Worm (Caenorhabditis elegans) whole organism, L3 larva: ENCODE measurements around the gene suds-3.

ENCODE experiments used
- R02D3.7 ChIP-seq: fragments of 150-350 bp; optimal IDR thresholded peaks from 2 replicates; lab custom pipeline; 2014; ENCODE audit warnings: missing biosample characterization, missing genetic modification characterization
- ZK546.5 ChIP-seq: sonication (generic microtip); optimal IDR thresholded peaks from 2 replicates; lab custom pipeline; 2017; ENCODE audit warnings: missing biosample characterization, missing genetic modification characterization
- aly-2 ChIP-seq: fragments of 150-350 bp; optimal IDR thresholded peaks from 2 replicates; lab custom pipeline; 2014; ENCODE audit warnings: missing biosample characterization, missing genetic modification characterization
- ama-1 ChIP-seq: fragments of 150-350 bp; optimal IDR thresholded peaks from 2 replicates; lab custom pipeline; 2018
- ceh-16 ChIP-seq: sonication (generic microtip); optimal IDR thresholded peaks from 2 replicates; lab custom pipeline; 2017; ENCODE audit warnings: missing biosample characterization, missing genetic modification characterization
- ceh-28 ChIP-seq: fragments of 150-350 bp; optimal IDR thresholded peaks from 2 replicates; lab custom pipeline; 2014; ENCODE audit warnings: missing biosample characterization, missing genetic modification reagents, missing genetic modification characterization
- ceh-82 ChIP-seq: fragments of 150-350 bp; optimal IDR thresholded peaks from 2 replicates; lab custom pipeline; 2014; ENCODE audit warnings: missing biosample characterization, missing genetic modification characterization
- ceh-9 ChIP-seq: sonication (generic microtip); optimal IDR thresholded peaks from 2 replicates; lab custom pipeline; 2018; ENCODE audit warnings: missing biosample characterization, missing genetic modification characterization
- daf-12 ChIP-seq: fragments of 150-350 bp; optimal IDR thresholded peaks from 2 replicates; lab custom pipeline; 2014; ENCODE audit warnings: missing biosample characterization, missing genetic modification reagents, missing genetic modification characterization
- egl-27 ChIP-seq: sonication (generic microtip); optimal IDR thresholded peaks from 4 replicates; lab custom pipeline; 2017; ENCODE audit warnings: missing biosample characterization, missing genetic modification reagents, missing genetic modification characterization
- egl-5 ChIP-seq: fragments of 150-350 bp; optimal IDR thresholded peaks from 2 replicates; lab custom pipeline; 2017; ENCODE audit warnings: missing biosample characterization, missing genetic modification reagents, missing genetic modification characterization, inconsistent platforms
- elt-1 ChIP-seq: fragments of 150-350 bp; optimal IDR thresholded peaks from 2 replicates; lab custom pipeline; 2014; ENCODE audit warnings: missing biosample characterization, missing genetic modification characterization
- elt-2 ChIP-seq: sonication (generic microtip); optimal IDR thresholded peaks from 2 replicates; lab custom pipeline; 2016; ENCODE audit warnings: missing genetic modification reagents, mild to moderate bottlenecking, missing genetic modification characterization, missing compliant biosample characterization
- elt-3 ChIP-seq, 3 experiments: fragments of 150-350 bp in 1 of 3; sonication (generic microtip) in 2 of 3; optimal IDR thresholded peaks; 2 replicates in 2 of 3; 4 replicates in 1 of 3; lab custom pipeline; 2014 to 2017; ENCODE audit warnings: missing biosample characterization in 3 of 3, missing genetic modification characterization in 3 of 3
- eor-1 ChIP-seq, 2 experiments: fragments of 150-350 bp; optimal IDR thresholded peaks; 2 replicates each; lab custom pipeline; 2014 to 2018; ENCODE audit warnings: missing biosample characterization in 2 of 2, missing genetic modification characterization in 2 of 2
- fkh-10 ChIP-seq: sonication (generic microtip); optimal IDR thresholded peaks from 2 replicates; lab custom pipeline; 2017; ENCODE audit warnings: missing biosample characterization, missing genetic modification reagents, missing genetic modification characterization
- fkh-2 ChIP-seq: fragments of 150-350 bp; optimal IDR thresholded peaks from 2 replicates; lab custom pipeline; 2014; ENCODE audit warnings: missing biosample characterization, missing genetic modification reagents, missing genetic modification characterization
- fos-1 ChIP-seq: fragments of 150-350 bp; optimal IDR thresholded peaks from 2 replicates; lab custom pipeline; 2014; ENCODE audit warnings: missing biosample characterization, missing genetic modification characterization
- hmg-11 ChIP-seq: sonication (generic microtip); optimal IDR thresholded peaks from 2 replicates; lab custom pipeline; 2016; ENCODE audit warnings: missing genetic modification characterization, missing compliant biosample characterization
- jun-1 ChIP-seq: fragments of 150-350 bp; optimal IDR thresholded peaks from 2 replicates; lab custom pipeline; 2014; ENCODE audit warnings: missing biosample characterization, missing genetic modification reagents, missing genetic modification characterization
- lin-15B ChIP-seq: fragments of 150-350 bp; optimal IDR thresholded peaks from 2 replicates; lab custom pipeline; 2014; ENCODE audit warnings: missing biosample characterization, missing genetic modification characterization
- lin-39 ChIP-seq: fragments of 150-350 bp; optimal IDR thresholded peaks from 2 replicates; lab custom pipeline; 2018; ENCODE audit warnings: missing biosample characterization, missing genetic modification reagents, missing genetic modification characterization
- lsy-12 ChIP-seq: sonication (generic microtip); optimal IDR thresholded peaks from 2 replicates; lab custom pipeline; 2016; ENCODE audit warnings: mild to moderate bottlenecking, missing genetic modification characterization, missing compliant biosample characterization
- mdl-1 ChIP-seq: fragments of 150-350 bp; optimal IDR thresholded peaks from 2 replicates; lab custom pipeline; 2014; ENCODE audit warnings: missing biosample characterization, missing genetic modification characterization
- mml-1 ChIP-seq: fragments of 150-350 bp; sonication (generic microtip); optimal IDR thresholded peaks from 3 replicates; lab custom pipeline; 2014; ENCODE audit warnings: missing biosample characterization, missing genetic modification characterization
- nfya-1 ChIP-seq: sonication (generic microtip); optimal IDR thresholded peaks from 2 replicates; lab custom pipeline; 2017; ENCODE audit warnings: missing genetic modification characterization, mild to moderate bottlenecking, missing compliant biosample characterization, antibody characterized with exemption, moderate library complexity; ENCODE audit not compliant: insufficient read depth
- nhr-11 ChIP-seq: fragments of 150-350 bp; optimal IDR thresholded peaks from 2 replicates; lab custom pipeline; 2014; ENCODE audit warnings: missing biosample characterization, missing genetic modification characterization
- nhr-12 ChIP-seq: fragments of 150-350 bp; optimal IDR thresholded peaks from 2 replicates; lab custom pipeline; 2014; ENCODE audit warnings: missing biosample characterization, missing genetic modification characterization
- nhr-23 ChIP-seq: fragments of 150-350 bp; optimal IDR thresholded peaks from 2 replicates; lab custom pipeline; 2014; ENCODE audit warnings: missing biosample characterization, missing genetic modification reagents, missing genetic modification characterization
- nhr-237 ChIP-seq: fragments of 150-350 bp; optimal IDR thresholded peaks from 2 replicates; lab custom pipeline; 2014; ENCODE audit warnings: missing biosample characterization, missing genetic modification characterization
- nhr-25 ChIP-seq: sonication (generic microtip); optimal IDR thresholded peaks from 2 replicates; lab custom pipeline; 2017; ENCODE audit warnings: missing biosample characterization, missing genetic modification characterization
- nhr-28 ChIP-seq: fragments of 150-350 bp; optimal IDR thresholded peaks from 2 replicates; lab custom pipeline; 2014; ENCODE audit warnings: missing biosample characterization, missing genetic modification characterization
- nhr-43 ChIP-seq: sonication (generic microtip); optimal IDR thresholded peaks from 2 replicates; lab custom pipeline; 2016; ENCODE audit warnings: mild to moderate bottlenecking, missing genetic modification characterization, missing compliant biosample characterization; ENCODE audit not compliant: poor library complexity, severe bottlenecking
- nhr-67 ChIP-seq: fragments of 150-350 bp; optimal IDR thresholded peaks from 2 replicates; lab custom pipeline; 2014; ENCODE audit warnings: missing biosample characterization, missing genetic modification characterization
- nhr-76 ChIP-seq: fragments of 150-350 bp; sonication (generic microtip); optimal IDR thresholded peaks from 5 replicates; lab custom pipeline; 2014; ENCODE audit warnings: missing biosample characterization, missing genetic modification characterization
- nhr-77 ChIP-seq: fragments of 150-350 bp; optimal IDR thresholded peaks from 2 replicates; lab custom pipeline; 2014; ENCODE audit warnings: missing biosample characterization, missing genetic modification characterization
- pha-4 ChIP-seq: fragments of 150-350 bp; optimal IDR thresholded peaks from 2 replicates; lab custom pipeline; 2014; ENCODE audit warnings: missing biosample characterization, missing genetic modification reagents, missing genetic modification characterization
- pqm-1 ChIP-seq: fragments of 150-350 bp; optimal IDR thresholded peaks from 2 replicates; lab custom pipeline; 2017; ENCODE audit warnings: missing biosample characterization, missing genetic modification characterization, inconsistent platforms
- sea-2 ChIP-seq: fragments of 150-350 bp; sonication (generic microtip); optimal IDR thresholded peaks from 4 replicates; lab custom pipeline; 2014; ENCODE audit warnings: missing biosample characterization, missing genetic modification reagents, missing genetic modification characterization
- skn-1 ChIP-seq: fragments of 150-350 bp; optimal IDR thresholded peaks from 2 replicates; lab custom pipeline; 2014; ENCODE audit warnings: missing biosample characterization, missing genetic modification characterization
- snpc-4 ChIP-seq: fragments of 150-350 bp; optimal IDR thresholded peaks from 2 replicates; lab custom pipeline; 2014; ENCODE audit warnings: missing biosample characterization, missing genetic modification characterization
- tbx-2 ChIP-seq: sonication (generic microtip); optimal IDR thresholded peaks from 2 replicates; lab custom pipeline; 2016; ENCODE audit warnings: mild to moderate bottlenecking, missing genetic modification characterization, missing compliant biosample characterization
- unc-39 ChIP-seq: sonication (generic microtip); optimal IDR thresholded peaks from 4 replicates; lab custom pipeline; 2017; ENCODE audit warnings: missing biosample characterization, missing genetic modification characterization
- unc-62 ChIP-seq: fragments of 150-350 bp; sonication (generic microtip); optimal IDR thresholded peaks from 4 replicates; lab custom pipeline; 2014; ENCODE audit warnings: missing biosample characterization, missing genetic modification reagents, missing genetic modification characterization
- zag-1 ChIP-seq: fragments of 150-350 bp; optimal IDR thresholded peaks from 2 replicates; lab custom pipeline; 2014; ENCODE audit warnings: missing biosample characterization, missing genetic modification characterization
- ztf-11 ChIP-seq: fragments of 150-350 bp; optimal IDR thresholded peaks from 2 replicates; lab custom pipeline; 2014; ENCODE audit warnings: missing biosample characterization, missing genetic modification characterization
- ztf-4 ChIP-seq: fragments of 150-350 bp; optimal IDR thresholded peaks from 2 replicates; lab custom pipeline; 2014; ENCODE audit warnings: missing biosample characterization, missing genetic modification characterization

The suds-3 gene

DNA sequence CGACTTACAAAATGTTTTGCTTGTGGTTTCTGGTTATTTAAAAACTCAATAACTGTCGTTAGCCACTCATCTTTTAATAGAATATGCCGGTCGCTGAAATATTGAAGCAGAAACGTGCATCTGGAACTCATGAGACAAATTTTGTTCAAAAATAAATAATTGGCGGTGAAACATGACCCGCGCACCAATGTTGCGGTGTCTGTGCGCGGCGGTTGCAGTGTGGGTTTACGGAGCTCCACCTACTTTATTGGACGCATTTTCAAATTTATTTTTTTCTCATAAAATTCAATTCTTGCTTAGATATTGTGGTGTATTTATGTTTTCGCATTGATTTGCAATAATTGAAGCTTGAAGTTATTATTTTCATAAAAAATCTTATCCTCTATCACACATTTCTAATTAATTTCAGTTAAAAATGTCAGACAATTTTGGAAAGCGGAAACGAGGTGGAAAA, at the start of gene suds-3, which contains the start of gene rmh-2:
Gene suds-3 (plus strand): TSS at position 404 of the 454 bp plus-strand sequence.
Gene rmh-2 (minus strand): TSS at position 164 of the 454 bp plus-strand sequence.
- no peak for TF ChIP-seq nhr-43 (tag; lab: Kevin White, UChicago)
- TF ChIP-seq egl-5 (tag; lab: Kevin White, UChicago), result no peak
- TF ChIP-seq ztf-11 (tag; lab: Kevin White, UChicago), result no peak
- no peak for TF ChIP-seq ZK546.5
- no peak for TF ChIP-seq pqm-1
- TF ChIP-seq nhr-28 (tag; lab: Kevin White, UChicago), result no peak
- TF ChIP-seq nhr-25 (tag; lab: Kevin White, UChicago), result no peak
- TF ChIP-seq sea-2 (GFP tag; lab: Kevin White, UChicago), result no peak
- no peak for TF ChIP-seq nhr-67 (tag; lab: Kevin White, UChicago)
- no peak for TF ChIP-seq jun-1
- no peak for TF ChIP-seq hmg-11
- TF ChIP-seq unc-62 (GFP tag; lab: Kevin White, UChicago), result no peak
- no peak for TF ChIP-seq unc-39
- TF ChIP-seq zag-1 (tag; lab: Kevin White, UChicago), result no peak
- no peak for TF ChIP-seq ama-1
- TF ChIP-seq nhr-237, result no peak
- TF ChIP-seq nhr-76 (tag; lab: Kevin White, UChicago), result no peak
- no peak for TF ChIP-seq ceh-16 (tag; lab: Kevin White, UChicago)
- TF ChIP-seq elt-3 (tag; optimal IDR thresholded peaks at IDR 0.05; lab: Kevin White, UChicago), result no peak
- no peak for TF ChIP-seq ceh-28
- TF ChIP-seq ceh-9 (tag; lab: Kevin White, UChicago), result no peak
- peak; percentile 1 for TF ChIP-seq lin-39 (tag; lab: Kevin White, UChicago)
- no peak for TF ChIP-seq fkh-2 (tag; lab: Kevin White, UChicago)
- TF ChIP-seq mml-1, result no peak
- no peak for TF ChIP-seq lsy-12
- TF ChIP-seq egl-27 (tag; lab: Kevin White, UChicago), result no peak
- TF ChIP-seq elt-1 (tag; lab: Kevin White, UChicago), result no peak
- TF ChIP-seq R02D3.7 (tag; lab: Kevin White, UChicago), result peak; percentile 92
- no peak for TF ChIP-seq fos-1 (tag; lab: Kevin White, UChicago)
- TF ChIP-seq aly-2 (tag; lab: Kevin White, UChicago), result no peak
- peak; percentile 51 for TF ChIP-seq pha-4 (tag; lab: Kevin White, UChicago)
- TF ChIP-seq snpc-4 (tag; lab: Kevin White, UChicago), result no peak
- peak; percentile 71 for TF ChIP-seq lin-15B (tag; lab: Kevin White, UChicago)
- no peak for TF ChIP-seq eor-1 (tag; optimal IDR thresholded peaks at IDR 0.05; lab: Kevin White, UChicago)
- TF ChIP-seq nhr-77 (tag; lab: Kevin White, UChicago), result no peak
- TF ChIP-seq nhr-11, result no peak
- no peak for TF ChIP-seq mdl-1 (tag; lab: Kevin White, UChicago)
- TF ChIP-seq nhr-23 (tag; lab: Kevin White, UChicago), result no peak
- TF ChIP-seq tbx-2 (tag; lab: Kevin White, UChicago), result no peak
- no peak for TF ChIP-seq fkh-10 (GFP tag; lab: Kevin White, UChicago)
- no peak for TF ChIP-seq ztf-4
- TF ChIP-seq nhr-12 (tag; lab: Kevin White, UChicago), result no peak
- TF ChIP-seq ceh-82 (tag; lab: Kevin White, UChicago), result no peak
- TF ChIP-seq nfya-1, result peak; percentile 78
- TF ChIP-seq daf-12 (tag; lab: Kevin White, UChicago), result no peak
- peak; percentile 18 for TF ChIP-seq elt-2
- TF ChIP-seq skn-1, result no peak
